Fruit fly (Drosophila melanogaster) whole organism: ENCODE results near the gene CG12811.

ENCODE experiments used
- CG8478 ChIP-seq: fragments of >200 bp; optimal IDR thresholded peaks from 2 replicates; lab custom pipeline; 2018; ENCODE audit warnings: inconsistent platforms
- pan ChIP-seq: fragments of >200 bp; optimal IDR thresholded peaks from 2 replicates; lab custom pipeline; 2017
- psq ChIP-seq: fragments of >200 bp; optimal IDR thresholded peaks from 2 replicates; lab custom pipeline; 2017
- usp ChIP-seq: fragments of >200 bp; optimal IDR thresholded peaks from 2 replicates; lab custom pipeline; 2017; ENCODE audit warnings: missing biosample characterization, missing genetic modification characterization, mixed read lengths

- TF ChIP-seq psq (lab: Kevin White, UChicago) = no peak
- no peak for TF ChIP-seq pan
- TF ChIP-seq usp (GFP tag; lab: Kevin White, UChicago) = no peak
- no peak for TF ChIP-seq CG8478 (lab: Kevin White, UChicago)
Observed at dm6 chr3R:10048842-10049527, 388 bp upstream of the CG12811 start, which contains the start of gene ohgt.
